Worm (Caenorhabditis elegans) whole organism, mixed stage, embryonic: ENCODE results near the gene nhr-11.

Source experiments
- bed-3 ChIP-seq: fragments of 200-800 bp; sonication (Bioruptor generic); optimal IDR thresholded peaks from 3 replicates; lab custom pipeline; 2018; ENCODE audit warnings: mild to moderate bottlenecking, missing genetic modification characterization, moderate library complexity, missing compliant biosample characterization
- blmp-1 ChIP-seq: fragments of 150-350 bp; optimal IDR thresholded peaks from 2 replicates; lab custom pipeline; 2014; ENCODE audit warnings: missing biosample characterization, missing genetic modification characterization
- ceh-39 ChIP-seq: fragments of 150-350 bp; optimal IDR thresholded peaks from 2 replicates; lab custom pipeline; 2014; ENCODE audit warnings: missing biosample characterization, missing genetic modification characterization
- ceh-83 ChIP-seq: fragments of 200-800 bp; sonication (Bioruptor generic); optimal IDR thresholded peaks from 2 replicates; lab custom pipeline; 2018; ENCODE audit warnings: mild to moderate bottlenecking, missing genetic modification characterization, missing compliant biosample characterization
- ces-1 ChIP-seq: fragments of 150-350 bp; optimal IDR thresholded peaks from 2 replicates; lab custom pipeline; 2014; ENCODE audit warnings: missing biosample characterization, missing genetic modification reagents, missing genetic modification characterization
- cnd-1 ChIP-seq: fragments of 200-800 bp; sonication (Bioruptor generic); optimal IDR thresholded peaks from 2 replicates; lab custom pipeline; 2018; ENCODE audit warnings: mild to moderate bottlenecking, missing genetic modification characterization, missing compliant biosample characterization
- drap-1 ChIP-seq: fragments of 200-800 bp; sonication (Bioruptor generic); optimal IDR thresholded peaks from 3 replicates; lab custom pipeline; 2018; ENCODE audit warnings: mild to moderate bottlenecking, missing genetic modification characterization, missing compliant biosample characterization
- elt-1 ChIP-seq: sonication (generic microtip); optimal IDR thresholded peaks from 2 replicates; lab custom pipeline; 2017; ENCODE audit warnings: missing genetic modification characterization, mild to moderate bottlenecking, missing compliant biosample characterization, antibody characterized with exemption, moderate library complexity, borderline replicate concordance; ENCODE audit not compliant: insufficient read depth
- elt-3 ChIP-seq: fragments of 150-350 bp; optimal IDR thresholded peaks from 2 replicates; lab custom pipeline; 2014; ENCODE audit warnings: missing biosample characterization, missing genetic modification characterization
- flh-1 ChIP-seq: fragments of 200-800 bp; sonication (Bioruptor generic); optimal IDR thresholded peaks from 2 replicates; lab custom pipeline; 2018; ENCODE audit warnings: mild to moderate bottlenecking, missing genetic modification characterization, moderate library complexity, missing compliant biosample characterization
- ham-2 ChIP-seq: fragments of 200-800 bp; sonication (Bioruptor generic); optimal IDR thresholded peaks from 2 replicates; lab custom pipeline; 2018; ENCODE audit warnings: mild to moderate bottlenecking, missing genetic modification characterization, missing compliant biosample characterization
- lin-32 ChIP-seq: fragments of 200-800 bp; sonication (Bioruptor generic); optimal IDR thresholded peaks from 2 replicates; lab custom pipeline; 2018; ENCODE audit warnings: mild to moderate bottlenecking, missing genetic modification characterization, missing compliant biosample characterization
- lsy-2 ChIP-seq: fragments of 150-350 bp; optimal IDR thresholded peaks from 2 replicates; lab custom pipeline; 2014; ENCODE audit warnings: missing biosample characterization, missing genetic modification characterization
- mep-1 ChIP-seq: fragments of 150-350 bp; optimal IDR thresholded peaks from 2 replicates; lab custom pipeline; 2017; ENCODE audit warnings: missing biosample characterization, missing genetic modification reagents, missing genetic modification characterization, inconsistent platforms
- mls-2 ChIP-seq: sonication (generic microtip); optimal IDR thresholded peaks from 2 replicates; lab custom pipeline; 2016; ENCODE audit warnings: mild to moderate bottlenecking, missing genetic modification characterization, moderate library complexity, missing compliant biosample characterization
- nhr-2 ChIP-seq: fragments of 150-350 bp; optimal IDR thresholded peaks from 2 replicates; lab custom pipeline; 2014; ENCODE audit warnings: missing biosample characterization, missing genetic modification characterization
- nhr-237 ChIP-seq: fragments of 150-350 bp; optimal IDR thresholded peaks from 2 replicates; lab custom pipeline; 2014; ENCODE audit warnings: missing biosample characterization, missing genetic modification characterization
- nhr-28 ChIP-seq: fragments of 150-350 bp; optimal IDR thresholded peaks from 2 replicates; lab custom pipeline; 2014; ENCODE audit warnings: missing biosample characterization, missing genetic modification characterization
- nhr-76 ChIP-seq: sonication (generic microtip); optimal IDR thresholded peaks from 2 replicates; lab custom pipeline; 2017; ENCODE audit warnings: missing biosample characterization, missing genetic modification characterization
- pha-4 ChIP-seq: fragments of 150-350 bp; optimal IDR thresholded peaks from 2 replicates; lab custom pipeline; 2018; ENCODE audit warnings: missing biosample characterization, missing genetic modification reagents, missing genetic modification characterization
- sem-2 ChIP-seq: fragments of 200-800 bp; sonication (Bioruptor generic); optimal IDR thresholded peaks from 2 replicates; lab custom pipeline; 2018; ENCODE audit warnings: mild to moderate bottlenecking, missing genetic modification characterization, missing compliant biosample characterization
- snpc-4 ChIP-seq: fragments of 150-350 bp; optimal IDR thresholded peaks from 2 replicates; lab custom pipeline; 2014; ENCODE audit warnings: missing biosample characterization, missing genetic modification characterization
- sptf-1 ChIP-seq: sonication (generic microtip); optimal IDR thresholded peaks from 2 replicates; lab custom pipeline; 2017; ENCODE audit warnings: mild to moderate bottlenecking, missing genetic modification characterization, moderate library complexity, missing compliant biosample characterization
- tbx-8 ChIP-seq: fragments of 200-800 bp; sonication (Bioruptor generic); optimal IDR thresholded peaks from 2 replicates; lab custom pipeline; 2018; ENCODE audit warnings: mild to moderate bottlenecking, missing genetic modification characterization, moderate library complexity, missing compliant biosample characterization
- unc-39 ChIP-seq: fragments of 150-350 bp; optimal IDR thresholded peaks from 2 replicates; lab custom pipeline; 2014; ENCODE audit warnings: missing biosample characterization, missing genetic modification characterization
- unc-62 ChIP-seq: fragments of 150-350 bp; optimal IDR thresholded peaks from 2 replicates; lab custom pipeline; 2014; ENCODE audit warnings: missing biosample characterization, missing genetic modification reagents, missing genetic modification characterization
- zip-8 ChIP-seq: fragments of 150-350 bp; optimal IDR thresholded peaks from 2 replicates; lab custom pipeline; 2014; ENCODE audit warnings: missing biosample characterization, missing genetic modification characterization
- ztf-11 ChIP-seq: fragments of 150-350 bp; optimal IDR thresholded peaks from 2 replicates; lab custom pipeline; 2014; ENCODE audit warnings: missing biosample characterization, missing genetic modification characterization

nhr-11 gene

ce11 chrIV:9051510-9052175 lies 18.2 kb upstream of the nhr-11 start:
- TF ChIP-seq mls-2 (tag; lab: Kevin White, UChicago) (no peak), ceh-83 (GFP tag; lab: Kevin White, UChicago) (no peak), blmp-1 (tag; lab: Kevin White, UChicago) (no peak), ceh-39 (no peak), drap-1 (GFP tag; lab: Kevin White, UChicago) (no peak), nhr-76 (tag; lab: Kevin White, UChicago) (no peak), elt-3 (tag; lab: Kevin White, UChicago) (no peak), unc-62 (GFP tag; lab: Kevin White, UChicago) (no peak), pha-4 (tag; lab: Kevin White, UChicago) (no peak), ztf-11 (tag; lab: Kevin White, UChicago) (no peak)
- TF ChIP-seq, all 35 proteins: peak for 0

ce11 chrIV:9053403-9053802 lies 16.4 kb upstream of the nhr-11 start:
- TF ChIP-seq zip-8 (tag; lab: Kevin White, UChicago) (no peak), unc-39 (no peak), nhr-2 (tag; lab: Kevin White, UChicago) (no peak), sem-2 (GFP tag; lab: Kevin White, UChicago) (no peak), sptf-1 (tag; lab: Kevin White, UChicago) (no peak), unc-62 (GFP tag; lab: Kevin White, UChicago) (no peak), lin-32 (GFP tag; lab: Kevin White, UChicago) (no peak), ceh-83 (GFP tag; lab: Kevin White, UChicago) (no peak), nhr-76 (tag; lab: Kevin White, UChicago) (no peak), mep-1 (tag; lab: Kevin White, UChicago) (no peak), nhr-28 (tag; lab: Kevin White, UChicago) (no peak), snpc-4 (tag; lab: Kevin White, UChicago) (no peak), pha-4 (tag; lab: Kevin White, UChicago) (no peak), cnd-1 (tag; lab: Kevin White, UChicago) (no peak), ceh-39 (no peak), lsy-2 (tag; lab: Kevin White, UChicago) (no peak), ces-1 (GFP tag; lab: Kevin White, UChicago) (no peak), ham-2 (GFP tag; lab: Kevin White, UChicago) (no peak)

DNA sequence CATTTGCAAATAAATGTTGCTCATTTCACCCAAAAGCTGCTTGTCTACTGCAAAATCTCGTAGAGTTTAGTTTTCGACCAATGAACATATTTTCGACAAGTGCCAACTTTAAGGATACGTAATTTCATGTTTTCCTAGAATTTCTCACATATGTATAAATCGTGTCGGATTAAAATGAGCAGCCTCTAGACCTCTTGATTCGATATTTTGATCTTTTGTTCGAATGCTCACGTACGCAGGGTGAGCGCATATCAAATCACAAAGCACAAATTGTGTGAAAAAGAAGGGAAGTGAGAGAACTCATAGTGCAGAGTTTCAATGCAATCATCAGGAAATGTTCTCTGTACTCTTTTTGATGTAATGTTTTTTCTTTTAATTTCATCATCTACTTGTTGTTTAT lies 6.3 kb upstream of the nhr-11 start:
- TF ChIP-seq sem-2 (GFP tag; lab: Kevin White, UChicago) (no peak), snpc-4 (tag; lab: Kevin White, UChicago) (no peak), blmp-1 (tag; lab: Kevin White, UChicago) (no peak), bed-3 (no peak), ceh-39 (no peak), unc-39 (no peak), mls-2 (tag; lab: Kevin White, UChicago) (no peak), flh-1 (GFP tag; lab: Kevin White, UChicago) (no peak), ceh-83 (GFP tag; lab: Kevin White, UChicago) (no peak)
- TF ChIP-seq, all 35 proteins: peak for 0

ce11 chrIV:9067277-9068197 lies 2.3 kb upstream of the nhr-11 start:
- peak; percentile 58 for TF ChIP-seq zip-8 (tag; lab: Kevin White, UChicago)
- TF ChIP-seq, all 35 proteins: peak for 1; not testable (repeated sequence) for 34

ce11 chrIV:9070188-9070587 lies 385 bp downstream of the nhr-11 start:
- TF ChIP-seq bed-3 (no peak), elt-1 (no peak), tbx-8 (no peak), unc-39 (no peak), nhr-2 (tag; lab: Kevin White, UChicago) (no peak), nhr-237 (tag; lab: Kevin White, UChicago) (no peak), drap-1 (GFP tag; lab: Kevin White, UChicago) (no peak), lin-32 (GFP tag; lab: Kevin White, UChicago) (no peak)
